Fruit fly (Drosophila melanogaster) whole organism, adult: ENCODE data around the gene Klp61F.
"Not testable (repeated sequence)": the region's sequence is repeated elsewhere in the genome, so short reads cannot be mapped to it uniquely, and the experiment has no call there.

Experiments
- CG5204 ChIP-seq: fragments of 200-800 bp; sonication (Bioruptor generic); optimal IDR thresholded peaks from 2 replicates; lab custom pipeline; 2016; ENCODE audit warnings: missing biosample characterization, missing genetic modification characterization
- cnc ChIP-seq, 2 experiments: fragments of >200 bp; optimal IDR thresholded peaks; 2 replicates each; lab custom pipeline; 2017

dm6 chr3L:1245810-1246209 is at the start of gene Klp61F:
- TF ChIP-seq CG5204 (GFP tag; lab: Kevin White, UChicago); cnc (optimal IDR thresholded peaks at IDR 0.05; lab: Kevin White, UChicago): not testable (repeated sequence)
